Fruit fly (Drosophila melanogaster): ENCODE results near the gene CAH2.

CAH2 gene

DNA sequence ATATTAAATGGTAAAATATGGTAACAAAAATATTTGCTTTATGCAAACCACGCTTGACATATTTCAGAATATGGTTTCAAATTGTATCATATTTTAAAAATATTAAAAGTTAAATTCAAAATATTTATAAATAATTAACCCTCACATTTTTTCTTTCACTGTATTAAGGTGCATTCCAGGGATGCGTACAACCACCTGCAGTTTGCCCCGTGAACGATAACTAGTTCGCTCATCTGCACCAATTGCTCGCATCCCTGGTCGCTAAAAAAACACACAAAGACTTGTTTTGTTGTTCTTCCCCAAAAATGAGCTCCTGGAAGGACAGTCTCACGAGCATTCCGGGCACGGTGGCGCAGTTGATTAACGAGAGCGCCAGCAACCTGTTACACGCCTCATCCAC, 45.5 kb upstream of the CAH2 start, which contains the start of gene DEF8 (continued):
- no peak for TF ChIP-seq emc (GFP tag; optimal IDR thresholded peaks at IDR 0.05)
- TF ChIP-seq pho (GFP tag; optimal IDR thresholded peaks at IDR 0.05) = peak; percentile 42
- no peak for TF ChIP-seq CG8944 (GFP tag; optimal IDR thresholded peaks at IDR 0.05)
- TF ChIP-seq CG6765 (GFP tag; optimal IDR thresholded peaks at IDR 0.05) = peak; percentile 82
- TF ChIP-seq Oaz (GFP tag; IDR thresholded peaks at IDR 0.05) = peak; percentile 66
- peak; percentile 77 for TF ChIP-seq wor (GFP tag; IDR thresholded peaks at IDR 0.05)
- TF ChIP-seq p53 (GFP tag; optimal IDR thresholded peaks at IDR 0.05) = no peak
- peak; percentile 56 for TF ChIP-seq stwl (tag; optimal IDR thresholded peaks at IDR 0.05)
- peak; percentile 56 for TF ChIP-seq CG2875 (GFP tag; optimal IDR thresholded peaks at IDR 0.05)
- peak; percentile 63 for TF ChIP-seq dm (GFP tag; optimal IDR thresholded peaks at IDR 0.05)
- peak; percentile 81 for TF ChIP-seq twi (tag; optimal IDR thresholded peaks at IDR 0.05)
- no peak for TF ChIP-seq Ets65A (GFP tag)
- peak; percentile 64 for TF ChIP-seq ewg (GFP tag; optimal IDR thresholded peaks at IDR 0.05)
- TF ChIP-seq CG12391 (tag; optimal IDR thresholded peaks at IDR 0.05) = peak; percentile 95
- peak; percentile 89 for TF ChIP-seq gce (GFP tag; IDR thresholded peaks at IDR 0.05)
- peak; percentile 75 for TF ChIP-seq ken (GFP tag; IDR thresholded peaks at IDR 0.05)
- TF ChIP-seq Lhr (GFP tag; optimal IDR thresholded peaks at IDR 0.05) = peak; percentile 64
- TF ChIP-seq crc (GFP tag; optimal IDR thresholded peaks at IDR 0.05) = no peak
- no peak for TF ChIP-seq hkb (optimal IDR thresholded peaks at IDR 0.05)
- peak; percentile 89 for TF ChIP-seq hkb (GFP tag; IDR thresholded peaks at IDR 0.05)
- peak; percentile 62 for TF ChIP-seq CG9817 (tag; optimal IDR thresholded peaks at IDR 0.05)
- no peak for TF ChIP-seq ab (GFP tag; optimal IDR thresholded peaks at IDR 0.05)
- peak; percentile 53; the same call in 1 of the 2 replicates for TF ChIP-seq Bgb (GFP tag; IDR thresholded peaks at IDR 0.05; ENCODE audit: partially characterized antibody)
- peak; percentile 48 for TF ChIP-seq amos (GFP tag; IDR thresholded peaks at IDR 0.05; ENCODE audit: partially characterized antibody)
- TF ChIP-seq bowl (GFP tag; IDR thresholded peaks at IDR 0.05) = peak; percentile 59; the same call in 1 of the 2 replicates
- TF ChIP-seq odd (GFP tag; optimal IDR thresholded peaks at IDR 0.05) = peak; percentile 82
- no peak for TF ChIP-seq CG12744 (GFP tag; optimal IDR thresholded peaks at IDR 0.05)
- peak; percentile 77 for TF ChIP-seq fd3F (GFP tag; optimal IDR thresholded peaks at IDR 0.05)
- peak; percentile 85 for TF ChIP-seq Oli (tag; optimal IDR thresholded peaks at IDR 0.05)
- peak; percentile 81 for TF ChIP-seq CG9437 (GFP tag; optimal IDR thresholded peaks at IDR 0.05)
- peak; percentile 71; the same call in 1 of the 2 replicates for TF ChIP-seq CG9932 (GFP tag; IDR thresholded peaks at IDR 0.05)
- TF ChIP-seq otp (GFP tag; IDR thresholded peaks at IDR 0.05) = peak; percentile 65; the same call in 1 of the 3 replicates
- peak; percentile 54; the same call in 1 of the 2 replicates for TF ChIP-seq CG6272 (GFP tag; IDR thresholded peaks at IDR 0.05)
- no peak for TF ChIP-seq CG3995 (GFP tag; optimal IDR thresholded peaks at IDR 0.05)
- TF ChIP-seq Six4 (GFP tag; optimal IDR thresholded peaks at IDR 0.05) = peak; percentile 51
- TF ChIP-seq CG18764 (GFP tag; optimal IDR thresholded peaks at IDR 0.05) = peak; percentile 80
- peak; percentile 61 for TF ChIP-seq CG8281 (tag; optimal IDR thresholded peaks at IDR 0.05)
- TF ChIP-seq sima (GFP tag; optimal IDR thresholded peaks at IDR 0.05) = no peak
- peak; percentile 61 for TF ChIP-seq BtbVII (GFP tag; optimal IDR thresholded peaks at IDR 0.05)
- peak; percentile 40 for TF ChIP-seq kni (GFP tag; optimal IDR thresholded peaks at IDR 0.05)
- peak; percentile 77; the same call in 2 of the 3 replicates for TF ChIP-seq CG14050 (GFP tag; IDR thresholded peaks at IDR 0.05)
- TF ChIP-seq CG18476 (GFP tag; optimal IDR thresholded peaks at IDR 0.05) = peak; percentile 63
- TF ChIP-seq hbn (GFP tag; IDR thresholded peaks at IDR 0.05; ENCODE audit: partially characterized antibody) = no peak
- peak; percentile 86 for TF ChIP-seq Atf6 (GFP tag; IDR thresholded peaks at IDR 0.05)
- peak; percentile 92 for TF ChIP-seq CG14710 (tag; optimal IDR thresholded peaks at IDR 0.05)
- TF ChIP-seq Dp (GFP tag; optimal IDR thresholded peaks at IDR 0.05) = peak; percentile 18
- TF ChIP-seq maf-S (GFP tag; optimal IDR thresholded peaks at IDR 0.05) = no peak
- peak; percentile 90 for TF ChIP-seq CoRest (tag; optimal IDR thresholded peaks at IDR 0.05)
- peak; percentile 85 for TF ChIP-seq gsb-n (tag; optimal IDR thresholded peaks at IDR 0.05)
- peak; percentile 85 for TF ChIP-seq CG15696 (tag; optimal IDR thresholded peaks at IDR 0.05)
- TF ChIP-seq lmd (GFP tag; IDR thresholded peaks at IDR 0.05) = peak; percentile 76
